Worm (Caenorhabditis elegans) whole organism, L4/young adult: ENCODE measurements around the gene C31H2.14.

Experiments
- dao-5 ChIP-seq: sonication (generic microtip); optimal IDR thresholded peaks from 2 replicates; lab custom pipeline; 2016; ENCODE audit warnings: missing genotype, missing genetic modification characterization, moderate library complexity, missing compliant biosample characterization
- him-1 ChIP-seq: sonication (generic microtip); optimal IDR thresholded peaks from 2 replicates; lab custom pipeline; 2016; ENCODE audit warnings: missing genotype, missing genetic modification reagents, missing genetic modification characterization, missing compliant biosample characterization

DNA sequence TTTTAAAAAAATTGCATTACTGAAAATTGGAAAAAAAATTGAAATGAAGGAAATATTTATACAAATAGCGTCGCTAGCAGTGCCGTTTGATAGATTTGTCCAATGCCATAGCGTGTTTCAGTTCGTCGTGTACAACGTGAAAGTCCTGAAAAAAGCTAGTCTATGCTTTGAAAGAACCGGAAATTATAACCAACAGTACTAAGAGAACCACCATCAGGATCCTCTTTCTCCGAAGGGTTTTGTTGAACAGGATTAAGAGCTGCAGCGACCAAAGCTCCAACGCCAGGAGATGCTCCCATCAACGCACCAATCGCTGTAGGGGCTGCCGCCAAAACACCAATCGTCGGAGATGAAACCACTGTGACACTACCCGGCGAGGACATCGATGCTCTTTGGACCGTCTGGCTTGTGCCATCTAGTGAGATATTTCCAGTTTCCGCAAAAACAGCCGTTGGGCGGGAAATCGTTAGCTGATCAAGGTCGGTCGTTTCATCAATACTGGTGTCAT, 41.8 kb upstream of the C31H2.14 start:
- TF ChIP-seq dao-5 (tag; lab: Kevin White, UChicago) (no peak), him-1 (no peak)
